Fruit fly (Drosophila melanogaster) Kc167 (cell line): ENCODE data around the gene CG42709.

Experiments
- Sin3A ChIP-seq: fragments of >200 bp; optimal IDR thresholded peaks from 2 replicates; lab custom pipeline; 2018; ENCODE audit warnings: missing external identifiers
- h ChIP-seq: fragments of >200 bp; optimal IDR thresholded peaks from 3 replicates; lab custom pipeline; 2018; ENCODE audit warnings: missing external identifiers
- psq ChIP-seq: fragments of >200 bp; optimal IDR thresholded peaks from 2 replicates; lab custom pipeline; 2017; ENCODE audit warnings: missing external identifiers

- TF ChIP-seq Sin3A: no peak
- TF ChIP-seq psq (lab: Kevin White, UChicago): no peak
- TF ChIP-seq h: no peak
Measured at dm6 chr3L:12833354-12833753, 43.4 kb downstream of the CG42709 start.
